Fruit fly (Drosophila melanogaster) whole organism, pupa: ENCODE measurements around the gene CG31810.

Experiments used
- CG10348 ChIP-seq: fragments of 200-800 bp; sonication (Bioruptor generic); IDR thresholded peaks from 2 replicates; pipeline ENCODE4 v1.3.6; 2022; ENCODE audit warnings: missing biosample characterization, missing genetic modification characterization
- CG12605 ChIP-seq: fragments of 200-800 bp; sonication (Bioruptor generic); IDR thresholded peaks from 2 replicates; pipeline ENCODE4 v1.3.6; 2022; ENCODE audit warnings: missing biosample characterization, missing genetic modification characterization
- CG13204 ChIP-seq: fragments of 200-800 bp; sonication (Bioruptor generic); optimal IDR thresholded peaks from 2 replicates; lab custom pipeline; 2018; ENCODE audit warnings: missing biosample characterization, mild to moderate bottlenecking, missing genetic modification characterization, moderate library complexity
- CG14655 ChIP-seq: fragments of 200-800 bp; sonication (Bioruptor generic); optimal IDR thresholded peaks from 3 replicates; lab custom pipeline; 2017; ENCODE audit warnings: mild to moderate bottlenecking, missing biosample characterization, missing genetic modification reagents, missing genetic modification characterization
- CG15710 ChIP-seq: fragments of 200-800 bp; sonication (Bioruptor generic); optimal IDR thresholded peaks from 2 replicates; lab custom pipeline; 2018; ENCODE audit warnings: missing biosample characterization, mild to moderate bottlenecking, missing genetic modification characterization, moderate library complexity
- CG17806 ChIP-seq: fragments of 200-800 bp; sonication (Bioruptor generic); optimal IDR thresholded peaks from 2 replicates; lab custom pipeline; 2018; ENCODE audit warnings: missing biosample characterization, mild to moderate bottlenecking, missing genetic modification characterization, moderate library complexity
- CG32121 ChIP-seq: fragments of 200-800 bp; sonication (Bioruptor generic); IDR thresholded peaks from 2 replicates; pipeline ENCODE4 v1.3.6; 2022; ENCODE audit warnings: missing biosample characterization, missing genetic modification characterization
- CG34367 ChIP-seq: fragments of 200-800 bp; sonication (Bioruptor generic); optimal IDR thresholded peaks from 2 replicates; lab custom pipeline; 2018; ENCODE audit warnings: missing biosample characterization, mild to moderate bottlenecking, missing genetic modification characterization
- CG4496 ChIP-seq: fragments of 200-800 bp; sonication (Bioruptor generic); IDR thresholded peaks from 3 replicates; pipeline ENCODE4 v1.3.6; 2022; ENCODE audit warnings: missing biosample characterization, missing genetic modification characterization
- CG8159 ChIP-seq: fragments of 200-800 bp; sonication (Bioruptor generic); optimal IDR thresholded peaks from 3 replicates; lab custom pipeline; 2018; ENCODE audit warnings: missing biosample characterization, mild to moderate bottlenecking, missing genetic modification characterization, moderate library complexity
- CG8301 ChIP-seq: fragments of 200-800 bp; sonication (Bioruptor generic); optimal IDR thresholded peaks from 2 replicates; lab custom pipeline; 2018; ENCODE audit warnings: missing biosample characterization, mild to moderate bottlenecking, missing genetic modification characterization
- CG9948 ChIP-seq: fragments of 200-800 bp; sonication (Bioruptor generic); optimal IDR thresholded peaks from 2 replicates; lab custom pipeline; 2018; ENCODE audit warnings: missing biosample characterization, mild to moderate bottlenecking, missing genetic modification characterization, moderate library complexity
- D1 ChIP-seq: fragments of 200-800 bp; sonication (Bioruptor generic); optimal IDR thresholded peaks from 2 replicates; lab custom pipeline; 2018; ENCODE audit warnings: missing biosample characterization, mild to moderate bottlenecking, missing genetic modification characterization, moderate library complexity
- EcR ChIP-seq: fragments of 200-800 bp; sonication (Bioruptor generic); optimal IDR thresholded peaks from 3 replicates; lab custom pipeline; 2019; ENCODE audit warnings: missing biosample characterization, missing genetic modification characterization, mild to moderate bottlenecking, moderate library complexity, missing genetic modification reagents
- Ets98B ChIP-seq: fragments of 200-800 bp; sonication (Bioruptor generic); IDR thresholded peaks from 2 replicates; pipeline ENCODE4 v1.3.6; 2022; ENCODE audit warnings: missing biosample characterization, missing genetic modification characterization
- Pif1A ChIP-seq: fragments of 200-800 bp; sonication (Bioruptor generic); optimal IDR thresholded peaks from 3 replicates; lab custom pipeline; 2016; ENCODE audit warnings: missing biosample characterization, missing genetic modification characterization
- Pif1B ChIP-seq: fragments of 200-800 bp; sonication (Bioruptor generic); optimal IDR thresholded peaks from 3 replicates; lab custom pipeline; 2016; ENCODE audit warnings: missing biosample characterization, missing genetic modification characterization
- Snoo ChIP-seq: fragments of 200-800 bp; sonication (Bioruptor generic); optimal IDR thresholded peaks from 3 replicates; lab custom pipeline; 2017; ENCODE audit warnings: missing biosample characterization, mild to moderate bottlenecking, missing genetic modification characterization, inconsistent platforms
- fd96Ca ChIP-seq: fragments of 200-800 bp; sonication (Bioruptor generic); IDR thresholded peaks from 3 replicates; pipeline ENCODE4 v1.3.6; 2022; ENCODE audit warnings: missing biosample characterization, missing genetic modification characterization
- gl ChIP-seq: fragments of 200-800 bp; sonication (Bioruptor generic); optimal IDR thresholded peaks from 2 replicates; lab custom pipeline; 2018; ENCODE audit warnings: missing biosample characterization, mild to moderate bottlenecking, missing genetic modification characterization
- rn ChIP-seq: fragments of 200-800 bp; sonication (Bioruptor generic); IDR thresholded peaks from 2 replicates; pipeline ENCODE4 v1.3.6; 2022; ENCODE audit warnings: missing biosample characterization, missing genetic modification characterization

CG31810 gene

dm6 chr2L:16852318-16852932 lies at the start of gene CG31810:
TSS of gene CG31810 (minus strand) at chr2L:16852368.
- peak; percentile 55 for TF ChIP-seq D1 (tag; lab: Kevin White, UChicago)
- no peak for TF ChIP-seq gl (tag; lab: Kevin White, UChicago)
- TF ChIP-seq CG32121 (GFP tag; lab: Robert Waterston, UW), result 0 out of 2 replicates have a peak, but pooled peaks have one; percentile 17

- TF ChIP-seq CG8301 (tag; lab: Kevin White, UChicago) (no peak), CG15710 (no peak), CG14655 (GFP tag; lab: Kevin White, UChicago) (no peak), CG13204 (GFP tag; lab: Kevin White, UChicago) (no peak), rn (GFP tag; lab: Robert Waterston, UW) (no peak)
- TF ChIP-seq, all 21 proteins: peak for 0
Observed at dm6 chr2L:16900373-16900772, 48.2 kb upstream of the CG31810 start, which contains the start of gene CG31805. TSS of gene CG31805 (minus strand) at chr2L:16900473.

dm6 chr2L:16889608-16890007 lies 37.4 kb upstream of the CG31810 start, which contains the start of gene CG42556:
TSS of gene CG42556 (plus strand) at chr2L:16889908.
- no peak for TF ChIP-seq CG13204 (GFP tag; lab: Kevin White, UChicago)

dm6 chr2L:16888574-16889376 lies 36.6 kb upstream of the CG31810 start:
- TF ChIP-seq EcR (GFP tag; lab: Kevin White, UChicago), result peak; percentile 93
- peak; percentile 51; the same call in 1 of the 2 replicates for TF ChIP-seq CG32121 (GFP tag; lab: Robert Waterston, UW)
- TF ChIP-seq CG10348 (GFP tag; lab: Robert Waterston, UW), result 0 out of 2 replicates have a peak, but pooled peaks have one; percentile 19
- TF ChIP-seq CG34367 (tag; lab: Kevin White, UChicago), result no peak
- TF ChIP-seq CG17806, result no peak
- no peak for TF ChIP-seq Pif1A
- TF ChIP-seq CG4496 (GFP tag; lab: Robert Waterston, UW), result peak; percentile 28; the same call in 1 of the 3 replicates
- TF ChIP-seq Snoo, result no peak

- TF ChIP-seq CG15710 (peak; percentile 53), CG13204 (GFP tag; lab: Kevin White, UChicago) (no peak), CG9948 (tag; lab: Kevin White, UChicago) (no peak), CG4496 (GFP tag; lab: Robert Waterston, UW) (peak; percentile 45; the same call in 2 of the 3 replicates), Pif1A (peak; percentile 10), EcR (GFP tag; lab: Kevin White, UChicago) (peak; percentile 35), CG17806 (no peak), CG8159 (peak; percentile 42), Ets98B (peak; percentile 42; the same call in 1 of the 2 replicates), CG34367 (tag; lab: Kevin White, UChicago) (peak; percentile 9), Pif1B (GFP tag; lab: Kevin White, UChicago) (peak; percentile 27), CG32121 (GFP tag; lab: Robert Waterston, UW) (no peak), fd96Ca (peak; percentile 33; the same call in 1 of the 3 replicates)
Observed at dm6 chr2L:16887660-16888573, 35.7 kb upstream of the CG31810 start, which contains the start of the genes osi and tweek. TSS of gene osi (minus strand) at chr2L:16887966. TSS of gene tweek (plus strand) at chr2L:16888490.

- TF ChIP-seq CG14655 (GFP tag; lab: Kevin White, UChicago) (no peak), CG32121 (GFP tag; lab: Robert Waterston, UW) (no peak), D1 (tag; lab: Kevin White, UChicago) (no peak), Pif1A (no peak), CG13204 (GFP tag; lab: Kevin White, UChicago) (no peak), CG9948 (tag; lab: Kevin White, UChicago) (no peak), CG17806 (no peak)
Observed at dm6 chr2L:16886459-16886858, 34.3 kb upstream of the CG31810 start.

- TF ChIP-seq CG4496 (GFP tag; lab: Robert Waterston, UW), result no peak
- no peak for TF ChIP-seq Pif1B (GFP tag; lab: Kevin White, UChicago)
- no peak for TF ChIP-seq CG12605
- no peak for TF ChIP-seq Pif1A
- TF ChIP-seq CG8301 (tag; lab: Kevin White, UChicago), result no peak
Observed at dm6 chr2L:16885347-16885746, 33.2 kb upstream of the CG31810 start.
